Worm (Caenorhabditis elegans) whole organism, midembryonic: ENCODE data around the gene slc-17.8.

Experiments
- T22C8.4 ChIP-seq: fragments of 200-800 bp; sonication (Bioruptor generic); IDR thresholded peaks from 2 replicates; pipeline ENCODE4 v1.3.6; 2022; ENCODE audit warnings: missing genetic modification characterization, missing compliant biosample characterization
- flt-1 ChIP-seq: fragments of 200-800 bp; sonication (Bioruptor generic); IDR thresholded peaks from 2 replicates; pipeline ENCODE4 v1.3.6; 2022; ENCODE audit warnings: missing genetic modification characterization, missing compliant biosample characterization

ce11 chrV:8499407-8499806 is 46.0 kb downstream of the slc-17.8 start:
- TF ChIP-seq T22C8.4 (GFP tag; lab: Robert Waterston, UW), result no peak
- TF ChIP-seq flt-1 (GFP tag; lab: Robert Waterston, UW), result no peak
